Worm (Caenorhabditis elegans) whole organism, midembryonic: ENCODE measurements around the gene mig-21.
A peak's percentile ranks its signal among the peaks of the same experiment; 100 is the strongest.

Experiments used
- T22C8.4 ChIP-seq: fragments of 200-800 bp; sonication (Bioruptor generic); IDR thresholded peaks from 2 replicates; pipeline ENCODE4 v1.3.6; 2022; ENCODE audit warnings: missing genetic modification characterization, missing compliant biosample characterization
- cog-1 ChIP-seq: sonication (generic microtip); optimal IDR thresholded peaks from 2 replicates; lab custom pipeline; 2016; ENCODE audit warnings: missing genetic modification characterization, missing compliant biosample characterization
- flt-1 ChIP-seq: fragments of 200-800 bp; sonication (Bioruptor generic); IDR thresholded peaks from 2 replicates; pipeline ENCODE4 v1.3.6; 2022; ENCODE audit warnings: missing genetic modification characterization, missing compliant biosample characterization
- klf-2 ChIP-seq: fragments of 200-800 bp; sonication (Bioruptor generic); conservative IDR thresholded peaks from 2 replicates; pipeline ENCODE4 v1.3.6; 2022; ENCODE audit warnings: missing genetic modification reagents, missing genetic modification characterization, missing compliant biosample characterization
- med-1 ChIP-seq: sonication (generic microtip); optimal IDR thresholded peaks from 2 replicates; lab custom pipeline; 2017; ENCODE audit warnings: missing genetic modification characterization, mild to moderate bottlenecking, missing compliant biosample characterization, antibody characterized with exemption, missing genetic modification reagents; ENCODE audit not compliant: insufficient read depth
- ref-1 ChIP-seq: fragments of 200-800 bp; sonication (Bioruptor generic); conservative IDR thresholded peaks from 2 replicates; pipeline ENCODE4 v1.3.6; 2022; ENCODE audit warnings: missing genetic modification reagents, missing genetic modification characterization, missing compliant biosample characterization
- tab-1 ChIP-seq: fragments of 200-800 bp; sonication (Bioruptor generic); IDR thresholded peaks from 2 replicates; pipeline ENCODE4 v1.3.6; 2022; ENCODE audit warnings: missing genetic modification characterization, missing compliant biosample characterization
- ztf-23 ChIP-seq: fragments of 200-800 bp; sonication (Bioruptor generic); IDR thresholded peaks from 2 replicates; pipeline ENCODE4 v1.3.6; 2022; ENCODE audit warnings: missing genetic modification reagents, missing genetic modification characterization, missing compliant biosample characterization
- ztf-29 ChIP-seq: fragments of 200-800 bp; sonication (Bioruptor generic); IDR thresholded peaks from 2 replicates; pipeline ENCODE4 v1.3.6; 2022; ENCODE audit warnings: missing genetic modification reagents, missing genetic modification characterization, missing compliant biosample characterization

Gene mig-21

ce11 chrIII:5908408-5908807, 30.2 kb upstream of the mig-21 start, which contains the start of gene C28H8.3:
Gene C28H8.3, plus strand, starts transcription at chrIII:5908700.
- TF ChIP-seq T22C8.4 (GFP tag; lab: Robert Waterston, UW) (no peak), ztf-23 (GFP tag; lab: Robert Waterston, UW) (no peak), klf-2 (GFP tag; lab: Robert Waterston, UW) (no peak), ztf-29 (GFP tag; lab: Robert Waterston, UW) (no peak), cog-1 (tag; lab: Kevin White, UChicago) (no peak), tab-1 (GFP tag; lab: Robert Waterston, UW) (no peak), med-1 (GFP tag; lab: Kevin White, UChicago) (no peak)

ce11 chrIII:5906749-5907148, 28.6 kb upstream of the mig-21 start, which contains the start of gene erd-2.2:
Gene erd-2.2, plus strand, starts transcription at chrIII:5907049.
- TF ChIP-seq ztf-23 (GFP tag; lab: Robert Waterston, UW) (no peak), flt-1 (GFP tag; lab: Robert Waterston, UW) (no peak), cog-1 (tag; lab: Kevin White, UChicago) (no peak), med-1 (GFP tag; lab: Kevin White, UChicago) (no peak), ref-1 (GFP tag; lab: Robert Waterston, UW) (no peak), tab-1 (GFP tag; lab: Robert Waterston, UW) (no peak)

DNA sequence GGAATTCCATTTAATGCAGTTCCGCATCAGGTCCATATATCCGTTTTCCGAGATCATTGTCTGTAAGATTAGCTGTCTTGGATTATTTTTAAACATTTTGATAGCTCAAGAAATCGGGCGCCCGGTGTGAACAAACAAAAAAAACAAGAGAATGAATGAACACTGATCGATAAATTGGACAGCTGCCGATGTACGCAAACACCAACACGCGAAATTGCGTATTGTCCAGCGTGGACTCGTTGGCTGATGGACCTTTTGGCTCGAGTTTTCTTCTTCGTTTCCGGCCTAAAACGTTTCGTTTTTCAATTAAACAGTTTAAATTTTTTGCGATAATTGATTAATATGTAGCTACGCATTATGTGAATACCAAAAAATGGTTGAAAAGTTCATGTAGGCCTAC, 27.9 kb upstream of the mig-21 start, which contains the start of gene dpff-1:
Gene dpff-1, minus strand, starts transcription at position 288 of the 400 bp plus-strand sequence.
- no peak for TF ChIP-seq ztf-29 (GFP tag; lab: Robert Waterston, UW)
- TF ChIP-seq klf-2 (GFP tag; lab: Robert Waterston, UW): no peak
- no peak for TF ChIP-seq tab-1 (GFP tag; lab: Robert Waterston, UW)
- TF ChIP-seq T22C8.4 (GFP tag; lab: Robert Waterston, UW): peak; percentile 80

- TF ChIP-seq ref-1 (GFP tag; lab: Robert Waterston, UW) (no peak), med-1 (GFP tag; lab: Kevin White, UChicago) (no peak), tab-1 (GFP tag; lab: Robert Waterston, UW) (no peak), ztf-29 (GFP tag; lab: Robert Waterston, UW) (no peak), klf-2 (GFP tag; lab: Robert Waterston, UW) (no peak), T22C8.4 (GFP tag; lab: Robert Waterston, UW) (no peak), cog-1 (tag; lab: Kevin White, UChicago) (no peak), ztf-23 (GFP tag; lab: Robert Waterston, UW) (no peak), flt-1 (GFP tag; lab: Robert Waterston, UW) (no peak)
Observed at ce11 chrIII:5902558-5902957, 24.4 kb upstream of the mig-21 start.

ce11 chrIII:5900709-5901108, 22.5 kb upstream of the mig-21 start:
- no peak for TF ChIP-seq ztf-23 (GFP tag; lab: Robert Waterston, UW)
- TF ChIP-seq med-1 (GFP tag; lab: Kevin White, UChicago): no peak
- TF ChIP-seq klf-2 (GFP tag; lab: Robert Waterston, UW): no peak
- TF ChIP-seq flt-1 (GFP tag; lab: Robert Waterston, UW): no peak
- no peak for TF ChIP-seq T22C8.4 (GFP tag; lab: Robert Waterston, UW)
- no peak for TF ChIP-seq tab-1 (GFP tag; lab: Robert Waterston, UW)
- no peak for TF ChIP-seq ztf-29 (GFP tag; lab: Robert Waterston, UW)
- no peak for TF ChIP-seq ref-1 (GFP tag; lab: Robert Waterston, UW)
- no peak for TF ChIP-seq cog-1 (tag; lab: Kevin White, UChicago)

DNA sequence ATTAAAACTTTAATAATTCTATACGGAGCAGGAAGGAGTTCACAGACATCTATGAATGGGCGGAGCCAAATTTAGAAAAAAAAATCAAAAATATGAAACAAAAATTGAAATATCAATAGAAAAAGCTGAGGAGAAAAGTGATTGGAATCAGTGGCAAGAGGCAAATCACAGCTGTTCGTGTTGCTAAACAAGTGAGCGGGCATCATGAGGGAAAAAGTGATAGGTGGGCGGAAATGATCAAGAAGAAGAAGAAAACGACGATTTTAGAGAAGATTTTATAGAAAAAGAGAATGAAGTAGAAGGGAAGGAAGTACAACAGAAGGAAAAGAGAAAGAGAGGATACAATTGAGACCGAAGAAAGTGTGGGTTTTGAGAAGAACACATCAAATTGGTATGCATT, 20.5 kb upstream of the mig-21 start:
- no peak for TF ChIP-seq flt-1 (GFP tag; lab: Robert Waterston, UW)

ce11 chrIII:5897468-5897867, 19.3 kb upstream of the mig-21 start:
- TF ChIP-seq ref-1 (GFP tag; lab: Robert Waterston, UW): no peak
- TF ChIP-seq med-1 (GFP tag; lab: Kevin White, UChicago): no peak
- no peak for TF ChIP-seq klf-2 (GFP tag; lab: Robert Waterston, UW)
- TF ChIP-seq cog-1 (tag; lab: Kevin White, UChicago): no peak
- no peak for TF ChIP-seq flt-1 (GFP tag; lab: Robert Waterston, UW)
- TF ChIP-seq ztf-29 (GFP tag; lab: Robert Waterston, UW): no peak
- no peak for TF ChIP-seq tab-1 (GFP tag; lab: Robert Waterston, UW)
- no peak for TF ChIP-seq T22C8.4 (GFP tag; lab: Robert Waterston, UW)
- no peak for TF ChIP-seq ztf-23 (GFP tag; lab: Robert Waterston, UW)

- TF ChIP-seq ztf-23 (GFP tag; lab: Robert Waterston, UW): no peak
- no peak for TF ChIP-seq cog-1 (tag; lab: Kevin White, UChicago)
- TF ChIP-seq klf-2 (GFP tag; lab: Robert Waterston, UW): no peak
- TF ChIP-seq ref-1 (GFP tag; lab: Robert Waterston, UW): no peak
- no peak for TF ChIP-seq ztf-29 (GFP tag; lab: Robert Waterston, UW)
- no peak for TF ChIP-seq T22C8.4 (GFP tag; lab: Robert Waterston, UW)
- no peak for TF ChIP-seq tab-1 (GFP tag; lab: Robert Waterston, UW)
- TF ChIP-seq flt-1 (GFP tag; lab: Robert Waterston, UW): no peak
- no peak for TF ChIP-seq med-1 (GFP tag; lab: Kevin White, UChicago)
Observed at ce11 chrIII:5895913-5896312, 17.7 kb upstream of the mig-21 start, which contains the start of gene pxl-1. Gene pxl-1, minus strand, starts transcription at chrIII:5896013.

DNA sequence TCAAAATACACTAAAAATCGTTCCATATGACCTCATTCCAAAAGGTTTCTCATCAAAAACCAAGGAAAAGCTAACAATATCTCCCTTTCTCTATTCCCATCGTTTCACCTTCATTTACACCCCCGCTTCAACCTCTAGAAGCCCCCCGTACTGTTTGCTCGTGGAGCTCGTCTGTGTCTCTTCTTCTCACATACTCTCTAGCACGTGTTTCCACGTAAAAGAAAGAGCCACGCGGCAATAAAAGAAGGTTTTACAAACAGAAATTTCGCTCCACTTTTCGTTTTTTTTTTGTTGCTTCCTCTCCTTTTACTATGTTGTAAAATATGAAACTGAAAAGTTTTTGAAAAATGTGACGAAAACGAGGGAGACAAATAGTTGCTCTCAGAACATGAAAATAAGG, 14.7 kb upstream of the mig-21 start:
- no peak for TF ChIP-seq ztf-23 (GFP tag; lab: Robert Waterston, UW)
- no peak for TF ChIP-seq cog-1 (tag; lab: Kevin White, UChicago)
- TF ChIP-seq ref-1 (GFP tag; lab: Robert Waterston, UW): no peak

ce11 chrIII:5888675-5889074, 10.5 kb upstream of the mig-21 start, which contains the start of gene C28H8.8:
Gene C28H8.8, minus strand, starts transcription at chrIII:5888775.
- TF ChIP-seq med-1 (GFP tag; lab: Kevin White, UChicago) (no peak), klf-2 (GFP tag; lab: Robert Waterston, UW) (no peak), T22C8.4 (GFP tag; lab: Robert Waterston, UW) (no peak), cog-1 (tag; lab: Kevin White, UChicago) (no peak), flt-1 (GFP tag; lab: Robert Waterston, UW) (no peak), tab-1 (GFP tag; lab: Robert Waterston, UW) (no peak), ref-1 (GFP tag; lab: Robert Waterston, UW) (no peak), ztf-29 (GFP tag; lab: Robert Waterston, UW) (no peak), ztf-23 (GFP tag; lab: Robert Waterston, UW) (no peak)
